Worm (Caenorhabditis elegans) whole organism, mixed stage, embryonic: ENCODE measurements around the gene tyr-6.

ENCODE experiments used
- M03D4.4 ChIP-seq: sonication (generic microtip); optimal IDR thresholded peaks from 2 replicates; lab custom pipeline; 2017; ENCODE audit warnings: mild to moderate bottlenecking, missing genetic modification characterization, missing compliant biosample characterization
- bed-3 ChIP-seq: fragments of 200-800 bp; sonication (Bioruptor generic); optimal IDR thresholded peaks from 3 replicates; lab custom pipeline; 2018; ENCODE audit warnings: mild to moderate bottlenecking, missing genetic modification characterization, moderate library complexity, missing compliant biosample characterization
- blmp-1 ChIP-seq: fragments of 150-350 bp; optimal IDR thresholded peaks from 2 replicates; lab custom pipeline; 2014; ENCODE audit warnings: missing biosample characterization, missing genetic modification characterization
- ceh-39 ChIP-seq: fragments of 150-350 bp; optimal IDR thresholded peaks from 2 replicates; lab custom pipeline; 2014; ENCODE audit warnings: missing biosample characterization, missing genetic modification characterization
- ceh-43 ChIP-seq: fragments of 200-800 bp; sonication (Bioruptor generic); optimal IDR thresholded peaks from 2 replicates; lab custom pipeline; 2018; ENCODE audit warnings: mild to moderate bottlenecking, missing genetic modification characterization, moderate library complexity, missing compliant biosample characterization
- ceh-83 ChIP-seq: fragments of 200-800 bp; sonication (Bioruptor generic); optimal IDR thresholded peaks from 2 replicates; lab custom pipeline; 2018; ENCODE audit warnings: mild to moderate bottlenecking, missing genetic modification characterization, missing compliant biosample characterization
- ces-1 ChIP-seq: fragments of 150-350 bp; optimal IDR thresholded peaks from 2 replicates; lab custom pipeline; 2014; ENCODE audit warnings: missing biosample characterization, missing genetic modification reagents, missing genetic modification characterization
- cnd-1 ChIP-seq: fragments of 200-800 bp; sonication (Bioruptor generic); optimal IDR thresholded peaks from 2 replicates; lab custom pipeline; 2018; ENCODE audit warnings: mild to moderate bottlenecking, missing genetic modification characterization, missing compliant biosample characterization
- elt-3 ChIP-seq: fragments of 150-350 bp; optimal IDR thresholded peaks from 2 replicates; lab custom pipeline; 2014; ENCODE audit warnings: missing biosample characterization, missing genetic modification characterization
- flh-1 ChIP-seq: fragments of 200-800 bp; sonication (Bioruptor generic); optimal IDR thresholded peaks from 2 replicates; lab custom pipeline; 2018; ENCODE audit warnings: mild to moderate bottlenecking, missing genetic modification characterization, moderate library complexity, missing compliant biosample characterization
- ham-2 ChIP-seq: fragments of 200-800 bp; sonication (Bioruptor generic); optimal IDR thresholded peaks from 2 replicates; lab custom pipeline; 2018; ENCODE audit warnings: mild to moderate bottlenecking, missing genetic modification characterization, missing compliant biosample characterization
- hlh-1 ChIP-seq: fragments of 150-350 bp; optimal IDR thresholded peaks from 2 replicates; lab custom pipeline; 2014; ENCODE audit warnings: missing biosample characterization, missing genetic modification reagents, missing genetic modification characterization
- lin-13 ChIP-seq: fragments of 150-350 bp; optimal IDR thresholded peaks from 2 replicates; lab custom pipeline; 2014; ENCODE audit warnings: missing biosample characterization, missing genetic modification characterization
- lin-32 ChIP-seq: fragments of 200-800 bp; sonication (Bioruptor generic); optimal IDR thresholded peaks from 2 replicates; lab custom pipeline; 2018; ENCODE audit warnings: mild to moderate bottlenecking, missing genetic modification characterization, missing compliant biosample characterization
- lsy-2 ChIP-seq: fragments of 150-350 bp; optimal IDR thresholded peaks from 2 replicates; lab custom pipeline; 2014; ENCODE audit warnings: missing biosample characterization, missing genetic modification characterization
- mab-5 ChIP-seq: fragments of 150-350 bp; optimal IDR thresholded peaks from 2 replicates; lab custom pipeline; 2014; ENCODE audit warnings: missing biosample characterization, missing genetic modification characterization
- mep-1 ChIP-seq: fragments of 150-350 bp; optimal IDR thresholded peaks from 2 replicates; lab custom pipeline; 2017; ENCODE audit warnings: missing biosample characterization, missing genetic modification reagents, missing genetic modification characterization, inconsistent platforms
- mls-2 ChIP-seq: sonication (generic microtip); optimal IDR thresholded peaks from 2 replicates; lab custom pipeline; 2016; ENCODE audit warnings: mild to moderate bottlenecking, missing genetic modification characterization, moderate library complexity, missing compliant biosample characterization
- nhr-12 ChIP-seq: fragments of 150-350 bp; optimal IDR thresholded peaks from 2 replicates; lab custom pipeline; 2014; ENCODE audit warnings: missing biosample characterization, missing genetic modification characterization
- nhr-2 ChIP-seq: fragments of 150-350 bp; optimal IDR thresholded peaks from 2 replicates; lab custom pipeline; 2014; ENCODE audit warnings: missing biosample characterization, missing genetic modification characterization
- nhr-237 ChIP-seq: fragments of 150-350 bp; optimal IDR thresholded peaks from 2 replicates; lab custom pipeline; 2014; ENCODE audit warnings: missing biosample characterization, missing genetic modification characterization
- nhr-28 ChIP-seq: fragments of 150-350 bp; optimal IDR thresholded peaks from 2 replicates; lab custom pipeline; 2014; ENCODE audit warnings: missing biosample characterization, missing genetic modification characterization
- nhr-76 ChIP-seq: sonication (generic microtip); optimal IDR thresholded peaks from 2 replicates; lab custom pipeline; 2017; ENCODE audit warnings: missing biosample characterization, missing genetic modification characterization
- pha-4 ChIP-seq: fragments of 150-350 bp; optimal IDR thresholded peaks from 2 replicates; lab custom pipeline; 2018; ENCODE audit warnings: missing biosample characterization, missing genetic modification reagents, missing genetic modification characterization
- sem-2 ChIP-seq: fragments of 200-800 bp; sonication (Bioruptor generic); optimal IDR thresholded peaks from 2 replicates; lab custom pipeline; 2018; ENCODE audit warnings: mild to moderate bottlenecking, missing genetic modification characterization, missing compliant biosample characterization
- snpc-4 ChIP-seq: fragments of 150-350 bp; optimal IDR thresholded peaks from 2 replicates; lab custom pipeline; 2014; ENCODE audit warnings: missing biosample characterization, missing genetic modification characterization
- sptf-1 ChIP-seq: sonication (generic microtip); optimal IDR thresholded peaks from 2 replicates; lab custom pipeline; 2017; ENCODE audit warnings: mild to moderate bottlenecking, missing genetic modification characterization, moderate library complexity, missing compliant biosample characterization
- tbx-8 ChIP-seq: fragments of 200-800 bp; sonication (Bioruptor generic); optimal IDR thresholded peaks from 2 replicates; lab custom pipeline; 2018; ENCODE audit warnings: mild to moderate bottlenecking, missing genetic modification characterization, moderate library complexity, missing compliant biosample characterization
- unc-120 ChIP-seq: sonication (generic microtip); optimal IDR thresholded peaks from 2 replicates; lab custom pipeline; 2017; ENCODE audit warnings: missing genetic modification characterization, missing compliant biosample characterization; ENCODE audit not compliant: poor library complexity, severe bottlenecking
- unc-39 ChIP-seq: fragments of 150-350 bp; optimal IDR thresholded peaks from 2 replicates; lab custom pipeline; 2014; ENCODE audit warnings: missing biosample characterization, missing genetic modification characterization
- zip-8 ChIP-seq: fragments of 150-350 bp; optimal IDR thresholded peaks from 2 replicates; lab custom pipeline; 2014; ENCODE audit warnings: missing biosample characterization, missing genetic modification characterization

tyr-6 gene

DNA sequence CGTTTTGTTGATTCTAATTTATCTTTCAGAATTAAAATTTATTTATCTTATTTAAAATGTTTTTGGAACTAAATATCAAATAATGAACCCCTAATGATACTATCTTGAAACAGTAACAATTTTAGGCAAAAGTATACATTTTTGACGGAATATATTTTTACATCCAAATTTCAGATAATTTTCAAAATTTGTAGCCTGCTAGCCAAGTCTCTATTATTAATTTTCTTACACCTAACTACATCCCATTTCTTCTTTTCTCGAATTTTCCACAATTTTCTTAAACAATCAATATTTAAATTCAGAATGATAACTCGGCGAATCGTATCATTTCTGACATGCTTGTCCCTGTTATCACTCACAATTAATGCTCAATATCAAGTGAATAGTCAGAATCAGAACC, 26.1 kb downstream of the tyr-6 start, which contains the start of gene pqn-89:
TSS of gene pqn-89 (plus strand) at position 301 of the 400 bp plus-strand sequence.
- TF ChIP-seq tbx-8 (GFP tag; lab: Kevin White, UChicago) = no peak

DNA sequence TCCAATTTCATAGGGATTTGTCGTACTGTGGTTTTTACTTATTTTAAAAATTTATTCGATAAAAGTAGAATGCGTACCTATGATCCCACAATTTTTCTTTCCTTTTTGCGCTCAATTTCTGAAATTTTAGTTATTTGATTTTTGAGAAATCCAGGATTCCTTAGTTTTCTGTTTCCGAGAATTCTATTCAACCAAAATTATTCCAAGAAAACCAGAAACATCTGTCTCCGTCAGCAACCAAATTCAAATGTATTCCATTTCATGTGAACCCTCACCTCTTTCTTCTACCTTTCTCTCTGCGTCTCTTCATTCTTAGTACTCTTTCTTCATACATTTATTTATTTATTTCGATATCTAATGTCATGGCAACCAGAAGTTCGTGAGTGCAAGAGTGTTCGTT, 31.4 kb downstream of the tyr-6 start:
- TF ChIP-seq sptf-1 (tag; lab: Kevin White, UChicago) = no peak
- TF ChIP-seq cnd-1 (tag; lab: Kevin White, UChicago) = no peak
- no peak for TF ChIP-seq zip-8 (tag; lab: Kevin White, UChicago)
- no peak for TF ChIP-seq nhr-76 (tag; lab: Kevin White, UChicago)
- no peak for TF ChIP-seq blmp-1
- no peak for TF ChIP-seq ham-2 (GFP tag; lab: Kevin White, UChicago)
- TF ChIP-seq lin-32 = no peak
- no peak for TF ChIP-seq mab-5 (tag; lab: Kevin White, UChicago)
- TF ChIP-seq flh-1 = no peak
- no peak for TF ChIP-seq bed-3 (GFP tag; lab: Kevin White, UChicago)
- no peak for TF ChIP-seq tbx-8 (GFP tag; lab: Kevin White, UChicago)
- no peak for TF ChIP-seq nhr-28 (tag; lab: Kevin White, UChicago)
- no peak for TF ChIP-seq ces-1 (GFP tag; lab: Kevin White, UChicago)
- TF ChIP-seq hlh-1 (tag; lab: Kevin White, UChicago) = no peak
- no peak for TF ChIP-seq mls-2 (tag; lab: Kevin White, UChicago)
- no peak for TF ChIP-seq nhr-237 (tag; lab: Kevin White, UChicago)

DNA sequence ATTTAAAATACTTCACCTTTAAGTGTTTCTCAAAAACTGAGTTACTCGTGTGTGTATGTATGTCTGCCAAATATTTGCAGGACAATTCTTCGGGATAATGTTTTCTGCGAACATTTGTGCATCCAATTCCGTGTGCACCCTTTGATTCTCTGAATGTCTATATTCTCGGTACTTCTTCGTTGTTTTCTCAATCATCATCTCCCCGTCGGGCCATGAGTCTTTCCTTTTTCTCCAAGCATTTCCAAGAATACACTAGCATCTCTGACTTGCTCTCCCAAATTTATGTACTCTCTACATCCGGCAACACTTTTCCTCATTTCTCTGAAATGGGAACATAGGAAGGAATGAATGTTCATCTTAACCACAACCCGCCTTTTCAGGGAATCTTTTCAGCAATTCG, 34.4 kb downstream of the tyr-6 start:
- TF ChIP-seq hlh-1 (tag; lab: Kevin White, UChicago) (no peak), unc-120 (tag; lab: Kevin White, UChicago) (no peak), sem-2 (GFP tag; lab: Kevin White, UChicago) (no peak), ham-2 (GFP tag; lab: Kevin White, UChicago) (no peak), unc-39 (tag; lab: Kevin White, UChicago) (no peak), nhr-2 (tag; lab: Kevin White, UChicago) (no peak), flh-1 (no peak), zip-8 (tag; lab: Kevin White, UChicago) (no peak), mep-1 (tag; lab: Kevin White, UChicago) (no peak), lsy-2 (tag; lab: Kevin White, UChicago) (no peak), elt-3 (no peak), nhr-12 (tag; lab: Kevin White, UChicago) (no peak), snpc-4 (no peak), nhr-237 (tag; lab: Kevin White, UChicago) (no peak), sptf-1 (tag; lab: Kevin White, UChicago) (no peak)

DNA sequence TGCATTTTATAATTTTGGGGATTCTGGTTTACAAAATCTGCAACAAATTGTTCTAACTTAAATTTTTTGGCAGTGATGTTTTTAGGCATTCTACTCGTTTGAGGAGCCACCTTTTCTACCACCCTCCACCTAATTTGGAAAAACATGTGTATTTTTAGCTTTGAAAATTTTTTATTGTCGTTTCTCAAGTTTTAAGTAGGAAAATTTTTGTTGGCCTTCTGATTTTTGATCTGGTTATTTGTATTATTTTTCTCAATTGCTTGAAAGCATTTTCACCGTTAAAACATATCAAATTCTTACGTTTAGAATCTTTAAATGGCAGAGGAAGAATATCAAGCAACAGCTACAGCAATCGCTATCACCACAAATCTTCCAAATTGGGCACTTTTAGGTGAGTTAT, 37.5 kb downstream of the tyr-6 start, which contains the start of gene C01G5.7:
TSS of gene C01G5.7 (plus strand) at position 301 of the 400 bp plus-strand sequence.
- TF ChIP-seq sptf-1 (tag; lab: Kevin White, UChicago) (no peak), hlh-1 (tag; lab: Kevin White, UChicago) (no peak), nhr-12 (tag; lab: Kevin White, UChicago) (no peak), nhr-2 (tag; lab: Kevin White, UChicago) (no peak)
- TF ChIP-seq, all 35 proteins: peak for 0

DNA sequence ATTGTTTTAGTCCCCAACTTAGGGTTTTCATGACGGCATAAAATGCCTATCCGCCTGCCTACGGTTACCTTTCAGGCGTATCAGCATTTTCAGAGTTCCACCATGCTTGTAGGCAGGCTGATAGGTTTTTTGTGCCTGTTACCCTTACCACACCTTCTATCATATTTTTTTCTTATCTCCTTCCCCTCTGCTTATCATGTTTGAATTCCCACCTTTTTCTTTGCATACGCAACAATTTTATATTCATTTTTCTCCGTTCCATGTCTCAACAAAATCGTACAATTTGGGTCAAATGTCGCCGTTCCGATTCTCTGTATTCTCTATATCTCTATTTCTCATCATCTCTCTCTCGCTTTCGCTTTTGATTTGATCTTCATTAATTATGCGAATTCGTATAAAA, 39.3 kb downstream of the tyr-6 start, which contains the start of gene C01G5.9:
TSS of gene C01G5.9 (plus strand) at position 301 of the 400 bp plus-strand sequence.
- peak; percentile 77 for TF ChIP-seq blmp-1
- TF ChIP-seq flh-1 = no peak
- TF ChIP-seq, all 35 proteins: peak for 1

DNA sequence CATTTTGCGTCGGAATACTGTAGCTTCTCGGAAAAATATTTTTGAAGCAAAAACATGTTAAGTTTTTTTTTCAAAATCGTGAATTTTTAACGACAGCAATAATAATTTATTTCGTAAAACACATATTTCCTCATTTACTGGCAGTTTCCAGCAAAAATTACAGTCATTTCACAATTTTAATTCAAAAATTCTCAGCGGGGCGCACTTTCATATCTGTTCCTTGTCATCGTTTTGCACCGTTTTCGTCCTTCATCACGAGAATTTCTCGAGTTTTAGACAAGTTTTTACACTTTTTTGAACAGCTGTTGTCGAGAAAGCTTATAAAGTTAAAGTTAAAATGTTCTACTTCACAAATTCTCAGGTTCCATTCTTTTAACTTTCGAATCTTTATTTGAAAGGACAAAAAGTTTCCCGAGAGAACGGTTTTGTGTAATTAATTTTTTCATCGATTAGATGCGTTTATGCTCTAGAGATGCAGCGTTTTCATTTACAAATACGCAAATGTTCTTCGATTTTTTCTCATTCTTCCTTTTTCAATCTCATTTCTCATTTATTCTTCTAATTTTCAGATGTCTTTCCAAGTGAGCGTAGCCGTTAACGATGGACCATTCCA, 42.1 kb downstream of the tyr-6 start, which contains the start of gene ddi-1:
TSS of gene ddi-1 (plus strand) at position 563 of the 613 bp plus-strand sequence.
- TF ChIP-seq mab-5 (tag; lab: Kevin White, UChicago) (no peak), lin-13 (tag; lab: Kevin White, UChicago) (no peak), mep-1 (tag; lab: Kevin White, UChicago) (no peak), bed-3 (GFP tag; lab: Kevin White, UChicago) (no peak), pha-4 (tag; lab: Kevin White, UChicago) (no peak), M03D4.4 (tag; lab: Kevin White, UChicago) (no peak), tbx-8 (GFP tag; lab: Kevin White, UChicago) (no peak), ceh-39 (tag; lab: Kevin White, UChicago) (no peak), ham-2 (GFP tag; lab: Kevin White, UChicago) (no peak), sem-2 (GFP tag; lab: Kevin White, UChicago) (no peak), hlh-1 (tag; lab: Kevin White, UChicago) (no peak), ceh-83 (GFP tag; lab: Kevin White, UChicago) (no peak), flh-1 (no peak), sptf-1 (tag; lab: Kevin White, UChicago) (no peak), nhr-28 (tag; lab: Kevin White, UChicago) (no peak), ceh-43 (GFP tag; lab: Kevin White, UChicago) (no peak), nhr-12 (tag; lab: Kevin White, UChicago) (no peak)
